Fruit fly (Drosophila melanogaster) whole organism, prepupa: ENCODE results near the gene Acbp6.
A peak's percentile ranks its signal among the peaks of the same experiment; 100 is the strongest.

Source experiments
- Blimp-1 ChIP-seq: fragments of 200-800 bp; sonication (Bioruptor generic); optimal IDR thresholded peaks from 3 replicates; lab custom pipeline; 2017; ENCODE audit warnings: missing biosample characterization, missing genetic modification characterization, mild to moderate bottlenecking, moderate library complexity, missing genetic modification reagents
- CG10631 ChIP-seq: fragments of 200-800 bp; sonication (Bioruptor generic); optimal IDR thresholded peaks from 2 replicates; lab custom pipeline; 2016; ENCODE audit warnings: missing biosample characterization, missing genetic modification characterization
- CG10669 ChIP-seq: fragments of 200-800 bp; sonication (Bioruptor generic); optimal IDR thresholded peaks from 3 replicates; lab custom pipeline; 2018; ENCODE audit warnings: missing biosample characterization, mild to moderate bottlenecking, missing genetic modification characterization, moderate library complexity
- CG11294 ChIP-seq: fragments of 200-800 bp; sonication (Bioruptor generic); IDR thresholded peaks from 2 replicates; pipeline ENCODE4 v1.3.6; 2022; ENCODE audit warnings: missing biosample characterization, missing genetic modification characterization
- CG11762 ChIP-seq: fragments of 200-800 bp; sonication (Bioruptor generic); optimal IDR thresholded peaks from 3 replicates; lab custom pipeline; 2016; ENCODE audit warnings: missing biosample characterization, missing genetic modification characterization; ENCODE audit not compliant: insufficient read depth
- CG11902 ChIP-seq: fragments of 200-800 bp; sonication (Bioruptor generic); optimal IDR thresholded peaks from 3 replicates; lab custom pipeline; 2016; ENCODE audit warnings: missing biosample characterization, missing genetic modification characterization
- CG16779 ChIP-seq: fragments of 200-800 bp; sonication (Bioruptor generic); optimal IDR thresholded peaks from 3 replicates; lab custom pipeline; 2017; ENCODE audit warnings: missing biosample characterization, mild to moderate bottlenecking, missing genetic modification characterization
- CG3032 ChIP-seq: fragments of 200-800 bp; optimal IDR thresholded peaks from 2 replicates; lab custom pipeline; 2019; ENCODE audit warnings: missing biosample characterization, mild to moderate bottlenecking, missing genetic modification characterization, moderate library complexity
- CG31627 ChIP-seq: fragments of 200-800 bp; sonication (Bioruptor generic); optimal IDR thresholded peaks from 3 replicates; lab custom pipeline; 2016; ENCODE audit warnings: missing biosample characterization, missing genetic modification characterization
- CG32006 ChIP-seq: fragments of 200-800 bp; sonication (Bioruptor generic); optimal IDR thresholded peaks from 3 replicates; lab custom pipeline; 2017; ENCODE audit warnings: missing biosample characterization, mild to moderate bottlenecking, missing genetic modification characterization
- CG34406 ChIP-seq: fragments of 200-800 bp; sonication (Bioruptor generic); optimal IDR thresholded peaks from 3 replicates; lab custom pipeline; 2016; ENCODE audit warnings: missing biosample characterization, missing genetic modification characterization
- CG3919 ChIP-seq: fragments of 200-800 bp; sonication (Bioruptor generic); optimal IDR thresholded peaks from 3 replicates; lab custom pipeline; 2016; ENCODE audit warnings: missing biosample characterization, missing genetic modification characterization
- CG4318 ChIP-seq: fragments of 200-800 bp; sonication (Bioruptor generic); optimal IDR thresholded peaks from 3 replicates; lab custom pipeline; 2017; ENCODE audit warnings: missing biosample characterization, mild to moderate bottlenecking, missing genetic modification characterization
- CG6163 ChIP-seq: fragments of 200-800 bp; sonication (Bioruptor generic); IDR thresholded peaks from 3 replicates; pipeline ENCODE4 v1.3.6; 2022; ENCODE audit warnings: missing biosample characterization, missing genetic modification characterization
- CG7368 ChIP-seq: fragments of 200-800 bp; sonication (Bioruptor generic); optimal IDR thresholded peaks from 3 replicates; lab custom pipeline; 2016; ENCODE audit warnings: missing biosample characterization, missing genetic modification characterization
- CG8119 ChIP-seq: fragments of 200-800 bp; sonication (Bioruptor generic); IDR thresholded peaks from 3 replicates; pipeline ENCODE4 v1.3.6; 2022; ENCODE audit warnings: missing biosample characterization, missing genetic modification characterization
- CG8632 ChIP-seq: fragments of 200-800 bp; sonication (Bioruptor generic); optimal IDR thresholded peaks from 3 replicates; lab custom pipeline; 2016; ENCODE audit warnings: missing biosample characterization, missing genetic modification characterization
- Eip78C ChIP-seq: fragments of 200-800 bp; sonication (Bioruptor generic); peaks from one replicate; lab custom pipeline; 2016; ENCODE audit warnings: missing biosample characterization, missing genetic modification characterization
- Eip93F ChIP-seq: fragments of 200-800 bp; sonication (Bioruptor generic); optimal IDR thresholded peaks from 2 replicates; lab custom pipeline; 2016; ENCODE audit warnings: missing biosample characterization, mild to moderate bottlenecking, missing genetic modification characterization
- Ets21C ChIP-seq: fragments of 200-800 bp; sonication (Bioruptor generic); optimal IDR thresholded peaks from 3 replicates; lab custom pipeline; 2016; ENCODE audit warnings: missing biosample characterization, missing genetic modification characterization
- Ets96B ChIP-seq: fragments of 200-800 bp; optimal IDR thresholded peaks from 2 replicates; lab custom pipeline; 2019; ENCODE audit warnings: missing biosample characterization, mild to moderate bottlenecking, missing genetic modification characterization, moderate library complexity
- Hr38 ChIP-seq: sonication (Bioruptor generic); optimal IDR thresholded peaks from 2 replicates; lab custom pipeline; 2016; ENCODE audit warnings: missing biosample characterization, missing genetic modification characterization
- Hr39 ChIP-seq: fragments of 200-800 bp; sonication (Bioruptor generic); optimal IDR thresholded peaks from 2 replicates; lab custom pipeline; 2016; ENCODE audit warnings: missing biosample characterization, missing genetic modification characterization
- Hr4 ChIP-seq: fragments of 200-800 bp; sonication (Bioruptor generic); optimal IDR thresholded peaks from 3 replicates; lab custom pipeline; 2016; ENCODE audit warnings: missing biosample characterization, missing genetic modification characterization
- Smox ChIP-seq: fragments of 200-800 bp; sonication (Bioruptor generic); optimal IDR thresholded peaks from 3 replicates; lab custom pipeline; 2016; ENCODE audit warnings: missing biosample characterization, missing genetic modification characterization
- Sox14 ChIP-seq: fragments of 200-800 bp; sonication (Bioruptor generic); optimal IDR thresholded peaks from 3 replicates; lab custom pipeline; 2016; ENCODE audit warnings: missing biosample characterization, missing genetic modification characterization
- Sox15 ChIP-seq: fragments of 200-800 bp; sonication (Bioruptor generic); optimal IDR thresholded peaks from 3 replicates; lab custom pipeline; 2016; ENCODE audit warnings: missing biosample characterization, missing genetic modification characterization
- achi ChIP-seq: fragments of 200-800 bp; sonication (Bioruptor generic); optimal IDR thresholded peaks from 3 replicates; lab custom pipeline; 2016; ENCODE audit warnings: missing biosample characterization, missing genetic modification characterization
- acj6 ChIP-seq: fragments of 200-800 bp; sonication (Bioruptor generic); optimal IDR thresholded peaks from 3 replicates; lab custom pipeline; 2016; ENCODE audit warnings: missing biosample characterization, missing genetic modification characterization
- cyc ChIP-seq: fragments of 200-800 bp; sonication (Bioruptor generic); optimal IDR thresholded peaks from 3 replicates; lab custom pipeline; 2016; ENCODE audit warnings: missing biosample characterization, missing genetic modification characterization
- dac ChIP-seq: fragments of 200-800 bp; sonication (Bioruptor generic); optimal IDR thresholded peaks from 2 replicates; lab custom pipeline; 2017; ENCODE audit warnings: missing biosample characterization, mild to moderate bottlenecking, missing genetic modification characterization
- dsx ChIP-seq: fragments of 200-800 bp; optimal IDR thresholded peaks from 3 replicates; lab custom pipeline; 2019; ENCODE audit warnings: missing biosample characterization, mild to moderate bottlenecking, missing genetic modification characterization, moderate library complexity; ENCODE audit not compliant: poor library complexity, severe bottlenecking
- eg ChIP-seq: fragments of 200-800 bp; sonication (Bioruptor generic); IDR thresholded peaks from 3 replicates; pipeline ENCODE4 v1.3.6; 2022; ENCODE audit warnings: missing biosample characterization, missing genetic modification characterization
- fd59A ChIP-seq: fragments of 200-800 bp; sonication (Bioruptor generic); optimal IDR thresholded peaks from 2 replicates; lab custom pipeline; 2017; ENCODE audit warnings: missing biosample characterization, mild to moderate bottlenecking, missing genetic modification characterization, missing genetic modification reagents
- lz ChIP-seq: fragments of 200-800 bp; sonication (Bioruptor generic); optimal IDR thresholded peaks from 3 replicates; lab custom pipeline; 2016; ENCODE audit warnings: missing biosample characterization, missing genetic modification characterization
- net ChIP-seq: fragments of 200-800 bp; sonication (Bioruptor generic); optimal IDR thresholded peaks from 3 replicates; lab custom pipeline; 2016; ENCODE audit warnings: missing biosample characterization, missing genetic modification characterization
- pdm3 ChIP-seq: fragments of 200-800 bp; sonication (Bioruptor generic); optimal IDR thresholded peaks from 3 replicates; lab custom pipeline; 2016; ENCODE audit warnings: missing biosample characterization, missing genetic modification characterization
- ss ChIP-seq, 2 experiments: fragments of 200-800 bp; sonication (Bioruptor generic); optimal IDR thresholded peaks; 2 replicates in 1 of 2; 3 replicates in 1 of 2; lab custom pipeline; 2017 to 2018; ENCODE audit warnings: mild to moderate bottlenecking in 2 of 2, missing biosample characterization in 2 of 2, missing genetic modification characterization in 2 of 2, moderate library complexity in 1 of 2
- svp ChIP-seq: fragments of 200-800 bp; sonication (Bioruptor generic); peaks from one replicate; lab custom pipeline; 2016; ENCODE audit warnings: missing biosample characterization, missing genetic modification characterization
- topi ChIP-seq: fragments of 200-800 bp; sonication (Bioruptor generic); optimal IDR thresholded peaks from 3 replicates; lab custom pipeline; 2016; ENCODE audit warnings: missing biosample characterization, missing genetic modification characterization
- vri ChIP-seq: fragments of 200-800 bp; sonication (Bioruptor generic); optimal IDR thresholded peaks from 3 replicates; lab custom pipeline; 2016; ENCODE audit warnings: missing biosample characterization, mild to moderate bottlenecking, missing genetic modification characterization

Gene Acbp6

DNA sequence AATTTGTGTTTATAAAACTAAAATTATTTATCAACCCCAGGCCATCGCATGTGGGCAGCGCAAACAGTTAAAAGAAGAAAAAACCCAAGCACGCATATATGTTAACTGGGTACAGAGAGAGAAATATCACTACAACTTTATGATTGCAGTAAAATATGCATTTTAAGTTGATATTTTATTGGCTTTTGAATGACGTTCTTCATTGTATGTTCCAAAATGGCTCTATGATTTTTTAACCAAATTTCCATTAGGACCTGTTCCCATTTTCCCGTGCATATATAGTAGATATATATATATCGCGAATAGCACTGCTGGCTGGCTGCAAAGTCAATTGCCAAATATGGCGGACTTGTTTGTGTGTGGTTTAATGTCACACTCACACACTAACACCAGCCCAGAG lies 32.2 kb upstream of the Acbp6 start (continued):
- no peak for TF ChIP-seq Eip93F (GFP tag; lab: Kevin White, UChicago)
- TF ChIP-seq Blimp-1 (GFP tag; lab: Kevin White, UChicago) = no peak

DNA sequence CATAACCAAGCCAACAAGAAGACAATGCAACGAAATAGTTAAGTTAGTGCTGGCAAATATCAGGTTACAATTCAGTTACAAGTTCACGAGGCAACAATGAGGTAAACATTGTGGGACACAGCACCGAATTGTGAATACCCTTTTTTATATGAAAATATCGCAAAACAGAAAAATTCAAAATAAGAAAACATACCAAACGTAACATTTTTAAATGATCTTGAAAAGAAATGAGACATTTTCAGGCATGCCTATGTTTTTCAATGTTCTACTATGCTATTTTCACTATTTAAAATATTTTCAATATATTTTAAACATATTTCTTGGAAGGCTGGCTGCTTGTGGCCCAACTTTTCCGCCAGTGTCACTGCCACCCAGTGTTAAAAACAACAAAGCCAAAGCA lies 24.8 kb upstream of the Acbp6 start:
- TF ChIP-seq CG7368 (GFP tag; lab: Kevin White, UChicago) (no peak), Hr4 (peak; percentile 29), CG8119 (GFP tag; lab: Robert Waterston, UW) (peak; percentile 20; the same call in 1 of the 3 replicates), CG32006 (GFP tag; lab: Kevin White, UChicago) (peak; percentile 56), CG4318 (peak; percentile 15)
- TF ChIP-seq, all 60 proteins: peak for 4

DNA sequence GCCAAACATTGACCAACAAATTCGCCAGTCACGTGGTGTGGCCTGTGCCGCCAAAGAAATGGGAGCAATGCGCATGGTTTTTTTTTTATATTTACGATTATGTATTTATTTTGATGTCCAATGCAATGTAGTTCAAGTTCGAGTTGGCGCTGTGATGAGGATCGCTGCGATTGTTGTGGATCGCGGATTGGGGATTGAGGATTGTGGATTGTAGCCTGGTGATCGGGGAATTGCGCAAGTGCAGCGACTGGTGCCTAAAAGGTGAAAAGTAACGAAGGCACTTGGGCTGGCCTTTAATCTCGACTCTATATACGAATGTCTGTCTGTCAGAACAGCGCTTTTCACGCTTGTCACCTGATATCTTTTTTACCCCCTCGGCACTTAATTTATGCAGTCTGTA lies 24.2 kb upstream of the Acbp6 start:
- no peak for TF ChIP-seq Sox14 (GFP tag; lab: Kevin White, UChicago)
- peak; percentile 17 for TF ChIP-seq Eip78C (GFP tag; lab: Kevin White, UChicago)
- TF ChIP-seq CG32006 (GFP tag; lab: Kevin White, UChicago) = no peak

DNA sequence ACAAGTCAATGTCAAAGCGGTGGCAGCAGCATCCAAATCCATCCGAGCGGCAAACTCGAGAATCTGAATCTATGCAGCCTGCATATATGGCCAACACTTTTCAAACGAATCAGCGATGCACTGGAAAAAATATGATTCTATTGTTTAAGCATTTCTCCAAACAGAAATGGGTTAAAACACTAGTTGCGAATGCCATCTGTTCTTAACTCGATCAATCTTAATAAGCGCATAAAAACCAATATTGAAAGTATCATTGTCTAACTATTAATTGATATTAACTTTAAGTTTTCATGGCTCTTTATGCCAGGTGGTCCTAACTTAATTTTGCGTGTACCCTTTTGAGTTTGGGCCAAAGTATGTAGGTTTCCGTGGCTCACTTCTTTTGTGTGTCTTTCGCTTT lies 23.0 kb upstream of the Acbp6 start:
- no peak for TF ChIP-seq ss (GFP tag; optimal IDR thresholded peaks at IDR 0.05; lab: Kevin White, UChicago)
- peak; percentile 32 for TF ChIP-seq CG32006 (GFP tag; lab: Kevin White, UChicago)
- TF ChIP-seq acj6 (GFP tag; lab: Kevin White, UChicago) = no peak
- TF ChIP-seq Eip78C (GFP tag; lab: Kevin White, UChicago) = peak; percentile 57
- TF ChIP-seq CG16779 (tag; lab: Kevin White, UChicago) = no peak
- TF ChIP-seq Hr4 = peak; percentile 13
- TF ChIP-seq CG8119 (GFP tag; lab: Robert Waterston, UW) = 0 out of 3 replicates have a peak, but pooled peaks have one; percentile 13
- TF ChIP-seq CG3919 (GFP tag; lab: Kevin White, UChicago) = no peak

DNA sequence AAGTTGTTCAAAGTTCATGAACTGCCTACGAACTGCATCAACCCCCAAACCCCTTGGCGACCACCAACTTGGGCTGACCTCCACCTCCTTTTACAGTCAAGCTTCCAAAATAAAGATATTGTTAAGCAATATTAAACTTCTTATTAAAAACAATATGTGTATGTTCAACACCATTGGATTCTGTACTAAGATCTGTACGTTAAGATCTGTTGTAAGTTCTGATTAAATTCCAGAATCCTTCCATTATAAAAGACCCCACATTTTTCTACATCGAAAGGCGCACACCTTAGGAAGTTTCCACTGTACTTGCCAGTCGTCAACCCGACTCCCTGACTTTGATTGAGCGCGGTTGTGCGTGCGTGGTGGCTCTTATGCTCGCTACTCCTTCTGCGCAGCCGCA lies 15.7 kb upstream of the Acbp6 start:
- TF ChIP-seq Hr39 (GFP tag; lab: Kevin White, UChicago) = peak; percentile 56
- TF ChIP-seq vri (GFP tag; lab: Kevin White, UChicago) = peak; percentile 4
- TF ChIP-seq dac (GFP tag; lab: Kevin White, UChicago) = no peak
- TF ChIP-seq topi (GFP tag; lab: Kevin White, UChicago) = peak; percentile 68
- TF ChIP-seq CG11762 = no peak
- TF ChIP-seq CG10631 (GFP tag; lab: Kevin White, UChicago) = peak; percentile 43
- TF ChIP-seq CG6163 = no peak
- peak; percentile 49 for TF ChIP-seq CG31627 (GFP tag; lab: Kevin White, UChicago)
- TF ChIP-seq Ets21C (GFP tag; lab: Kevin White, UChicago) = peak; percentile 24
- TF ChIP-seq Smox (GFP tag; lab: Kevin White, UChicago) = peak; percentile 47
- no peak for TF ChIP-seq Hr38 (GFP tag; lab: Kevin White, UChicago)
- no peak for TF ChIP-seq Eip93F (GFP tag; lab: Kevin White, UChicago)
- peak; percentile 60 for TF ChIP-seq achi
- TF ChIP-seq acj6 (GFP tag; lab: Kevin White, UChicago) = peak; percentile 41
- peak; percentile 50 for TF ChIP-seq lz (GFP tag; lab: Kevin White, UChicago)
- no peak for TF ChIP-seq CG16779 (tag; lab: Kevin White, UChicago)
- TF ChIP-seq Sox14 (GFP tag; lab: Kevin White, UChicago) = peak; percentile 55
- TF ChIP-seq CG11902 (GFP tag; lab: Kevin White, UChicago) = peak; percentile 26
- TF ChIP-seq ss (GFP tag; optimal IDR thresholded peaks at IDR 0.05; lab: Kevin White, UChicago) = peak; percentile 73 to 84
- TF ChIP-seq Eip78C (GFP tag; lab: Kevin White, UChicago) = peak; percentile 86
- TF ChIP-seq svp (GFP tag; lab: Kevin White, UChicago) = peak; percentile 93
- TF ChIP-seq CG3919 (GFP tag; lab: Kevin White, UChicago) = peak; percentile 53
- TF ChIP-seq net = peak; percentile 9
- TF ChIP-seq CG3032 (tag; lab: Kevin White, UChicago) = peak; percentile 64
- no peak for TF ChIP-seq eg (GFP tag; lab: Robert Waterston, UW)
- TF ChIP-seq CG10669 (GFP tag; lab: Kevin White, UChicago) = peak; percentile 57
- peak; percentile 40 for TF ChIP-seq CG8632
- TF ChIP-seq dsx (GFP tag; lab: Kevin White, UChicago) = peak; percentile 69
- TF ChIP-seq fd59A (GFP tag; lab: Kevin White, UChicago) = peak; percentile 55
- TF ChIP-seq CG7368 (GFP tag; lab: Kevin White, UChicago) = peak; percentile 45
- peak; percentile 64 for TF ChIP-seq Ets96B (tag; lab: Kevin White, UChicago)
- peak; percentile 52 for TF ChIP-seq CG34406 (GFP tag; lab: Kevin White, UChicago)
- no peak for TF ChIP-seq CG11294
- peak; percentile 37 for TF ChIP-seq CG32006 (GFP tag; lab: Kevin White, UChicago)
- TF ChIP-seq Hr4 = peak; percentile 16
- no peak for TF ChIP-seq Sox15
- peak; percentile 41 for TF ChIP-seq cyc (GFP tag; lab: Kevin White, UChicago)
- peak; percentile 56 for TF ChIP-seq pdm3 (GFP tag; lab: Kevin White, UChicago)
